Worm (Caenorhabditis elegans) whole organism, L1 larva: ENCODE results near the gene rgs-9.

Experiments
- dpl-1 ChIP-seq, 3 experiments: fragments of 150-350 bp in 2 of 3; sonication (generic microtip) in 1 of 3; optimal IDR thresholded peaks; 2 replicates each; lab custom pipeline; 2014 to 2017; ENCODE audit warnings: missing biosample characterization in 3 of 3, missing genetic modification characterization in 3 of 3, missing genetic modification reagents in 3 of 3
- dsc-1 ChIP-seq: sonication (generic microtip); optimal IDR thresholded peaks from 2 replicates; lab custom pipeline; 2016; ENCODE audit warnings: mild to moderate bottlenecking, missing genetic modification characterization, missing compliant biosample characterization
- efl-1 ChIP-seq, 4 experiments: fragments of 150-350 bp; optimal IDR thresholded peaks in 3 of 4; peaks in 1 of 4; 1 replicate in 1 of 4; 2 replicates in 3 of 4; lab custom pipeline; 2014; ENCODE audit warnings: missing biosample characterization in 2 of 4, missing genetic modification characterization in 2 of 4, missing genetic modification reagents in 2 of 4
- lin-35 ChIP-seq, 2 experiments: fragments of 150-350 bp; optimal IDR thresholded peaks; 2 replicates each; lab custom pipeline; 2014; ENCODE audit warnings: missing biosample characterization in 2 of 2, missing genetic modification characterization in 2 of 2, missing genetic modification reagents in 2 of 2
- lin-39 ChIP-seq: fragments of 150-350 bp; optimal IDR thresholded peaks from 2 replicates; lab custom pipeline; 2014; ENCODE audit warnings: missing biosample characterization, missing genetic modification reagents, missing genetic modification characterization
- lir-3 ChIP-seq: sonication (generic microtip); optimal IDR thresholded peaks from 2 replicates; lab custom pipeline; 2016; ENCODE audit warnings: mild to moderate bottlenecking, missing genetic modification characterization, moderate library complexity, missing compliant biosample characterization; ENCODE audit not compliant: poor library complexity
- nhr-19 ChIP-seq: fragments of 200-800 bp; sonication (Bioruptor generic); conservative IDR thresholded peaks from 2 replicates; pipeline ENCODE4 v1.3.6; 2022; ENCODE audit warnings: missing genetic modification characterization, missing compliant biosample characterization
- nhr-20 ChIP-seq: sonication (generic microtip); optimal IDR thresholded peaks from 2 replicates; lab custom pipeline; 2016; ENCODE audit warnings: mild to moderate bottlenecking, missing genetic modification characterization, missing compliant biosample characterization
- nhr-85 ChIP-seq: sonication (generic microtip); peaks from one replicate; lab custom pipeline; 2016; ENCODE audit warnings: missing genetic modification characterization, inconsistent platforms, missing compliant biosample characterization
- rnt-1 ChIP-seq: sonication (generic microtip); optimal IDR thresholded peaks from 2 replicates; lab custom pipeline; 2016; ENCODE audit warnings: mild to moderate bottlenecking, missing genetic modification characterization, moderate library complexity, missing compliant biosample characterization
- unc-86 ChIP-seq: sonication (generic microtip); optimal IDR thresholded peaks from 2 replicates; lab custom pipeline; 2016; ENCODE audit warnings: missing genetic modification characterization, missing compliant biosample characterization

Gene rgs-9

ce11 chrX:1964828-1965227, 49.8 kb downstream of the rgs-9 start (continued):
- TF ChIP-seq dpl-1 (GFP tag; optimal IDR thresholded peaks at IDR 0.05; lab: Kevin White, UChicago) (peak; percentile 18 to 61 (median 60)), lin-35 (GFP tag; optimal IDR thresholded peaks at IDR 0.05; lab: Kevin White, UChicago) (peak; percentile 17 to 73), nhr-19 (peak; percentile 62), nhr-85 (tag; lab: Kevin White, UChicago) (peak; percentile 77), efl-1 (optimal IDR thresholded peaks at IDR 0.05; lab: Kevin White, UChicago) (peak; percentile 56 to 62), efl-1 (GFP tag; optimal IDR thresholded peaks at IDR 0.05 in 1 of 2; lab: Kevin White, UChicago) (peak; percentile 41 to 96), dsc-1 (tag; lab: Kevin White, UChicago) (peak; percentile 49), lir-3 (tag; lab: Kevin White, UChicago) (no peak), lin-39 (tag; lab: Kevin White, UChicago) (peak; percentile 4), rnt-1 (peak; percentile 82), unc-86 (tag; lab: Kevin White, UChicago) (peak; percentile 21), nhr-20 (peak; percentile 48)
